Worm (Caenorhabditis elegans): ENCODE measurements around the gene K04F1.8.

Gene K04F1.8

ce11 chrV:1631148-1631547 lies 35.9 kb upstream of the K04F1.8 start, which contains the start of gene Y46H3D.8:
Gene Y46H3D.8 (minus strand): TSS chrV:1631248.
- TF ChIP-seq ztf-26 (tag; optimal IDR thresholded peaks at IDR 0.05), result no peak
- TF ChIP-seq zim-3 (tag; optimal IDR thresholded peaks at IDR 0.05), result no peak
- TF ChIP-seq Y95B8A.8 (GFP tag; IDR thresholded peaks at IDR 0.05), result no peak
- TF ChIP-seq atf-7 (tag; optimal IDR thresholded peaks at IDR 0.05), result no peak
- no peak for TF ChIP-seq xnd-1 (tag; optimal IDR thresholded peaks at IDR 0.05)
- TF ChIP-seq ztf-25 (GFP tag; IDR thresholded peaks at IDR 0.05), result no peak
- TF ChIP-seq lin-35 (GFP tag; optimal IDR thresholded peaks at IDR 0.05), result no peak

- TF ChIP-seq ztf-3 (GFP tag; optimal IDR thresholded peaks at IDR 0.05) (no peak), ztf-28 (GFP tag; IDR thresholded peaks at IDR 0.05) (no peak), nhr-90 (tag; optimal IDR thresholded peaks at IDR 0.05) (no peak), F52B5.7 (tag; optimal IDR thresholded peaks at IDR 0.05) (no peak)
Measured at ce11 chrV:1631717-1632116, 35.3 kb upstream of the K04F1.8 start, which contains the start of gene irld-17. Gene irld-17 (plus strand): TSS chrV:1632017.

- TF ChIP-seq Y67H2A.10 (GFP tag; conservative IDR thresholded peaks at IDR 0.05), result no peak
- no peak for TF ChIP-seq ceh-40 (GFP tag; IDR thresholded peaks at IDR 0.05)
- no peak for TF ChIP-seq F22D6.2 (tag; optimal IDR thresholded peaks at IDR 0.05)
- no peak for TF ChIP-seq aptf-3 (GFP tag; IDR thresholded peaks at IDR 0.05)
- TF ChIP-seq F55B11.4 (tag; optimal IDR thresholded peaks at IDR 0.05; ENCODE audit: borderline replicate concordance, insufficient read depth), result no peak
- TF ChIP-seq unc-62 (GFP tag; optimal IDR thresholded peaks at IDR 0.05), result no peak
Measured at ce11 chrV:1635859-1636258, 31.1 kb upstream of the K04F1.8 start, which contains the start of gene str-222. Gene str-222 (plus strand): TSS chrV:1636159.

- no peak for TF ChIP-seq gei-17 (GFP tag; optimal IDR thresholded peaks at IDR 0.05)
- TF ChIP-seq mcd-1 (GFP tag; IDR thresholded peaks at IDR 0.05), result no peak
- no peak for TF ChIP-seq ceh-40 (GFP tag; IDR thresholded peaks at IDR 0.05)
- no peak for TF ChIP-seq lir-1 (GFP tag; conservative IDR thresholded peaks at IDR 0.05)
- no peak for TF ChIP-seq K11D2.4 (GFP tag; IDR thresholded peaks at IDR 0.05)
- TF ChIP-seq tlf-1 (GFP tag; optimal IDR thresholded peaks at IDR 0.05), result no peak
- no peak for TF ChIP-seq snpc-3.4 (tag; optimal IDR thresholded peaks at IDR 0.05)
- no peak for TF ChIP-seq rpc-1 (optimal IDR thresholded peaks at IDR 0.05)
- no peak for TF ChIP-seq rpc-1 (tag; optimal IDR thresholded peaks at IDR 0.05)
- TF ChIP-seq lin-35 (GFP tag; optimal IDR thresholded peaks at IDR 0.05), result no peak
- TF ChIP-seq lsl-1 (GFP tag; optimal IDR thresholded peaks at IDR 0.05), result no peak
- no peak for TF ChIP-seq mel-28 (tag; optimal IDR thresholded peaks at IDR 0.05; ENCODE audit: borderline replicate concordance)
- no peak for TF ChIP-seq sptf-2 (GFP tag; optimal IDR thresholded peaks at IDR 0.05)
- no peak for TF ChIP-seq nfyb-1 (GFP tag; IDR thresholded peaks at IDR 0.05)
- TF ChIP-seq ets-4 (GFP tag; optimal IDR thresholded peaks at IDR 0.05), result no peak
Measured at ce11 chrV:1640008-1640407, 27.0 kb upstream of the K04F1.8 start, which contains the start of gene str-221. Gene str-221 (plus strand): TSS chrV:1640308.

ce11 chrV:1642199-1642598 lies 24.8 kb upstream of the K04F1.8 start, which contains the start of gene Y46H3D.1:
Gene Y46H3D.1 (plus strand): TSS chrV:1642499.
- TF ChIP-seq C17E4.6 (GFP tag; IDR thresholded peaks at IDR 0.05) (no peak), fkh-3 (tag; optimal IDR thresholded peaks at IDR 0.05) (no peak), snpc-4 (GFP tag; optimal IDR thresholded peaks at IDR 0.05) (no peak), snpc-4 (tag; optimal IDR thresholded peaks at IDR 0.05) (no peak), nhr-179 (tag; optimal IDR thresholded peaks at IDR 0.05) (no peak), B0261.1 (tag; optimal IDR thresholded peaks at IDR 0.05) (no peak), xnd-1 (tag; optimal IDR thresholded peaks at IDR 0.05) (no peak), attf-3 (GFP tag; conservative IDR thresholded peaks at IDR 0.05) (no peak), pha-4 (tag; optimal IDR thresholded peaks at IDR 0.05) (no peak), ztf-25 (GFP tag; IDR thresholded peaks at IDR 0.05) (no peak), mcd-1 (GFP tag; IDR thresholded peaks at IDR 0.05) (no peak), egrh-3 (GFP tag; IDR thresholded peaks at IDR 0.05) (no peak), lag-1 (GFP tag; IDR thresholded peaks at IDR 0.05) (no peak), nhr-27 (tag; optimal IDR thresholded peaks at IDR 0.05) (no peak), cebp-2 (GFP tag; IDR thresholded peaks at IDR 0.05) (no peak), sdz-38 (tag; optimal IDR thresholded peaks at IDR 0.05) (no peak), F37B4.10 (GFP tag; IDR thresholded peaks at IDR 0.05) (no peak), nfyb-1 (GFP tag; IDR thresholded peaks at IDR 0.05) (no peak)
